Fruit fly (Drosophila melanogaster) whole organism, embryonic: Measurements from ENCODE around the gene fiz.

Source experiments
- Asciz ChIP-seq: fragments of 200-800 bp; sonication (Bioruptor generic); optimal IDR thresholded peaks from 2 replicates; lab custom pipeline; 2017; ENCODE audit warnings: missing biosample characterization, mild to moderate bottlenecking, missing genetic modification characterization, missing genetic modification reagents
- Bdp1 ChIP-seq: fragments of 200-800 bp; sonication (Bioruptor generic); optimal IDR thresholded peaks from 3 replicates; lab custom pipeline; 2016; ENCODE audit warnings: missing biosample characterization, missing genetic modification characterization
- CG11504 ChIP-seq: fragments of 200-800 bp; sonication (Bioruptor generic); optimal IDR thresholded peaks from 3 replicates; lab custom pipeline; 2019; ENCODE audit warnings: missing biosample characterization, mild to moderate bottlenecking, missing genetic modification characterization, moderate library complexity
- CG12104 ChIP-seq: fragments of 200-800 bp; sonication (Bioruptor generic); optimal IDR thresholded peaks from 3 replicates; lab custom pipeline; 2016; ENCODE audit warnings: missing biosample characterization, missing genetic modification characterization
- CG12391 ChIP-seq: fragments of 200-800 bp; sonication (Bioruptor generic); optimal IDR thresholded peaks from 3 replicates; lab custom pipeline; 2018; ENCODE audit warnings: missing biosample characterization, mild to moderate bottlenecking, missing genetic modification characterization, moderate library complexity
- CG14014 ChIP-seq: fragments of 200-800 bp; sonication (Bioruptor generic); IDR thresholded peaks from 2 replicates; pipeline ENCODE4 v1.3.6; 2022; ENCODE audit warnings: missing biosample characterization, missing genetic modification characterization
- CG15269 ChIP-seq: fragments of 200-800 bp; sonication (Bioruptor generic); optimal IDR thresholded peaks from 2 replicates; lab custom pipeline; 2018; ENCODE audit warnings: missing biosample characterization, mild to moderate bottlenecking, missing genetic modification characterization, moderate library complexity
- CG1647 ChIP-seq: fragments of 200-800 bp; sonication (Bioruptor generic); optimal IDR thresholded peaks from 3 replicates; lab custom pipeline; 2016; ENCODE audit warnings: missing biosample characterization, missing genetic modification characterization
- CG16813 ChIP-seq: fragments of 200-800 bp; sonication (Bioruptor generic); IDR thresholded peaks from 3 replicates; pipeline ENCODE4 v1.3.6; 2022; ENCODE audit warnings: missing biosample characterization, missing genetic modification characterization; ENCODE audit not compliant: partially characterized antibody
- CG18619 ChIP-seq: fragments of 200-800 bp; sonication (Bioruptor generic); optimal IDR thresholded peaks from 3 replicates; lab custom pipeline; 2017; ENCODE audit warnings: missing biosample characterization, mild to moderate bottlenecking, missing genetic modification characterization
- CG32767 ChIP-seq: fragments of 200-800 bp; sonication (Bioruptor generic); IDR thresholded peaks from 2 replicates; pipeline ENCODE4 v1.3.6; 2022; ENCODE audit warnings: missing biosample characterization, missing genetic modification characterization
- CG3281 ChIP-seq: fragments of 200-800 bp; sonication (Bioruptor generic); optimal IDR thresholded peaks from 3 replicates; lab custom pipeline; 2017; ENCODE audit warnings: missing biosample characterization, mild to moderate bottlenecking, missing genetic modification characterization
- CG6254 ChIP-seq: fragments of 200-800 bp; sonication (Bioruptor generic); optimal IDR thresholded peaks from 3 replicates; lab custom pipeline; 2017; ENCODE audit warnings: mild to moderate bottlenecking, missing biosample characterization, missing genetic modification reagents, missing genetic modification characterization
- CG6813 ChIP-seq: fragments of 200-800 bp; sonication (Bioruptor generic); optimal IDR thresholded peaks from 2 replicates; lab custom pipeline; 2017; ENCODE audit warnings: missing biosample characterization, missing genetic modification characterization, mild to moderate bottlenecking, moderate library complexity, missing genetic modification reagents
- CG7786 ChIP-seq: fragments of 200-800 bp; sonication (Bioruptor generic); optimal IDR thresholded peaks from 2 replicates; lab custom pipeline; 2016; ENCODE audit warnings: missing biosample characterization, missing genetic modification characterization
- CG7839 ChIP-seq: fragments of 200-800 bp; sonication (Bioruptor generic); optimal IDR thresholded peaks from 3 replicates; lab custom pipeline; 2018; ENCODE audit warnings: missing biosample characterization, mild to moderate bottlenecking, missing genetic modification characterization, moderate library complexity
- CG7963 ChIP-seq: fragments of 200-800 bp; sonication (Bioruptor generic); IDR thresholded peaks from 3 replicates; pipeline ENCODE4 v1.3.6; 2022; ENCODE audit warnings: missing biosample characterization, missing genetic modification characterization; ENCODE audit not compliant: partially characterized antibody
- CG8290 ChIP-seq, 3 experiments: fragments of 200-800 bp; sonication (Bioruptor generic); optimal IDR thresholded peaks; 2 replicates each; lab custom pipeline; 2016 to 2019; ENCODE audit warnings: missing biosample characterization in 3 of 3, missing genetic modification characterization in 3 of 3, mild to moderate bottlenecking in 2 of 3, moderate library complexity in 1 of 3
- CG9727 ChIP-seq: fragments of 200-800 bp; sonication (Bioruptor generic); optimal IDR thresholded peaks from 3 replicates; lab custom pipeline; 2017; ENCODE audit warnings: missing biosample characterization, mild to moderate bottlenecking, missing genetic modification characterization
- CkIIα-i1 ChIP-seq: fragments of 200-800 bp; sonication (Bioruptor generic); IDR thresholded peaks from 2 replicates; pipeline ENCODE4 v1.3.6; 2022; ENCODE audit warnings: missing biosample characterization, missing genetic modification characterization
- CoRest ChIP-seq: fragments of 200-800 bp; sonication (Bioruptor generic); optimal IDR thresholded peaks from 3 replicates; lab custom pipeline; 2018; ENCODE audit warnings: missing biosample characterization, mild to moderate bottlenecking, missing genetic modification characterization, moderate library complexity
- D19A ChIP-seq: fragments of 200-800 bp; optimal IDR thresholded peaks from 3 replicates; lab custom pipeline; 2019; ENCODE audit warnings: missing biosample characterization, mild to moderate bottlenecking, missing genetic modification characterization, moderate library complexity
- Dip2 ChIP-seq: fragments of 200-800 bp; sonication (Bioruptor generic); IDR thresholded peaks from 2 replicates; pipeline ENCODE4 v1.3.6; 2022; ENCODE audit warnings: missing biosample characterization, missing genetic modification characterization
- Dll ChIP-seq: fragments of 200-800 bp; sonication (Bioruptor generic); IDR thresholded peaks from 4 replicates; pipeline ENCODE4 v1.3.6; 2022; ENCODE audit warnings: missing biosample characterization, missing genetic modification characterization; ENCODE audit not compliant: partially characterized antibody
- Dp ChIP-seq: fragments of 200-800 bp; sonication (Bioruptor generic); optimal IDR thresholded peaks from 2 replicates; lab custom pipeline; 2018; ENCODE audit warnings: missing biosample characterization, mild to moderate bottlenecking, missing genetic modification characterization, moderate library complexity
- Drgx ChIP-seq: fragments of 200-800 bp; sonication (Bioruptor generic); IDR thresholded peaks from 2 replicates; pipeline ENCODE4 v1.3.6; 2022; ENCODE audit warnings: missing biosample characterization, missing genetic modification characterization
- Jarid2 ChIP-seq: fragments of 200-800 bp; sonication (Bioruptor generic); optimal IDR thresholded peaks from 3 replicates; lab custom pipeline; 2017; ENCODE audit warnings: mild to moderate bottlenecking, missing biosample characterization, missing genetic modification reagents, missing genetic modification characterization
- NC2β ChIP-seq: fragments of 200-800 bp; sonication (Bioruptor generic); optimal IDR thresholded peaks from 2 replicates; lab custom pipeline; 2016; ENCODE audit warnings: missing biosample characterization, missing genetic modification characterization
- Oaz ChIP-seq: fragments of 200-800 bp; sonication (Bioruptor generic); IDR thresholded peaks from 2 replicates; pipeline ENCODE4 v1.3.6; 2022; ENCODE audit warnings: missing biosample characterization, missing genetic modification characterization
- ase ChIP-seq: fragments of 200-800 bp; sonication (Bioruptor generic); IDR thresholded peaks from 3 replicates; pipeline ENCODE4 v1.3.6; 2022; ENCODE audit warnings: missing biosample characterization, missing genetic modification characterization
- bab2 ChIP-seq: fragments of 200-800 bp; sonication (Bioruptor generic); optimal IDR thresholded peaks from 2 replicates; lab custom pipeline; 2016; ENCODE audit warnings: missing biosample characterization, missing genetic modification characterization
- cad ChIP-seq: fragments of >200 bp; optimal IDR thresholded peaks from 2 replicates; lab custom pipeline; 2017; ENCODE audit warnings: missing biosample characterization, missing genetic modification characterization
- chif ChIP-seq, 2 experiments: fragments of 200-800 bp; sonication (Bioruptor generic); optimal IDR thresholded peaks; 3 replicates each; lab custom pipeline; 2016; ENCODE audit warnings: missing biosample characterization in 2 of 2, missing genetic modification characterization in 2 of 2
- crol ChIP-seq: fragments of 200-800 bp; sonication (Bioruptor generic); IDR thresholded peaks from 2 replicates; pipeline ENCODE4 v1.3.6; 2022; ENCODE audit warnings: missing biosample characterization, missing genetic modification characterization
- jing ChIP-seq: fragments of 200-800 bp; sonication (Bioruptor generic); optimal IDR thresholded peaks from 2 replicates; lab custom pipeline; 2018; ENCODE audit warnings: missing biosample characterization, mild to moderate bottlenecking, missing genetic modification characterization
- klu ChIP-seq: fragments of 200-800 bp; sonication (Bioruptor generic); IDR thresholded peaks from 2 replicates; pipeline ENCODE4 v1.3.6; 2022; ENCODE audit warnings: missing biosample characterization, missing genetic modification characterization
- lbe ChIP-seq: fragments of 200-800 bp; sonication (Bioruptor generic); optimal IDR thresholded peaks from 2 replicates; lab custom pipeline; 2016; ENCODE audit warnings: missing biosample characterization, mild to moderate bottlenecking, missing genetic modification characterization
- maf-S ChIP-seq: fragments of 200-800 bp; sonication (Bioruptor generic); optimal IDR thresholded peaks from 2 replicates; lab custom pipeline; 2016; ENCODE audit warnings: missing biosample characterization, missing genetic modification characterization
- mam ChIP-seq: fragments of 200-800 bp; sonication (Bioruptor generic); optimal IDR thresholded peaks from 3 replicates; lab custom pipeline; 2016; ENCODE audit warnings: missing biosample characterization, missing genetic modification characterization
- seq ChIP-seq: fragments of 200-800 bp; sonication (Bioruptor generic); IDR thresholded peaks from 2 replicates; pipeline ENCODE4 v1.3.6; 2022; ENCODE audit warnings: missing biosample characterization, missing genetic modification characterization
- sim ChIP-seq: fragments of 200-800 bp; sonication (Bioruptor generic); IDR thresholded peaks from 2 replicates; pipeline ENCODE4 v1.3.6; 2022; ENCODE audit warnings: missing biosample characterization, missing genetic modification characterization
- slp2 ChIP-seq: fragments of 200-800 bp; sonication (Bioruptor generic); optimal IDR thresholded peaks from 2 replicates; lab custom pipeline; 2016; ENCODE audit warnings: missing biosample characterization, missing genetic modification characterization
- so ChIP-seq: fragments of 200-800 bp; sonication (Bioruptor generic); IDR thresholded peaks from 3 replicates; pipeline ENCODE4 v1.3.6; 2022; ENCODE audit warnings: missing biosample characterization, missing genetic modification characterization
- stc ChIP-seq: fragments of 200-800 bp; sonication (Bioruptor generic); IDR thresholded peaks from 2 replicates; pipeline ENCODE4 v1.3.6; 2022; ENCODE audit warnings: missing biosample characterization, missing genetic modification characterization
- toy ChIP-seq: fragments of 200-800 bp; sonication (Bioruptor generic); IDR thresholded peaks from 2 replicates; pipeline ENCODE4 v1.3.6; 2022; ENCODE audit warnings: missing biosample characterization, missing genetic modification characterization
- vfl ChIP-seq: fragments of 200-800 bp; sonication (Bioruptor generic); optimal IDR thresholded peaks from 2 replicates; lab custom pipeline; 2016; ENCODE audit warnings: missing biosample characterization, missing genetic modification characterization
- yki ChIP-seq: fragments of >200 bp; optimal IDR thresholded peaks from 3 replicates; lab custom pipeline; 2018
- zfh2 ChIP-seq: fragments of 200-800 bp; sonication (Bioruptor generic); optimal IDR thresholded peaks from 2 replicates; lab custom pipeline; 2016; ENCODE audit warnings: missing biosample characterization, missing genetic modification characterization

fiz gene

DNA sequence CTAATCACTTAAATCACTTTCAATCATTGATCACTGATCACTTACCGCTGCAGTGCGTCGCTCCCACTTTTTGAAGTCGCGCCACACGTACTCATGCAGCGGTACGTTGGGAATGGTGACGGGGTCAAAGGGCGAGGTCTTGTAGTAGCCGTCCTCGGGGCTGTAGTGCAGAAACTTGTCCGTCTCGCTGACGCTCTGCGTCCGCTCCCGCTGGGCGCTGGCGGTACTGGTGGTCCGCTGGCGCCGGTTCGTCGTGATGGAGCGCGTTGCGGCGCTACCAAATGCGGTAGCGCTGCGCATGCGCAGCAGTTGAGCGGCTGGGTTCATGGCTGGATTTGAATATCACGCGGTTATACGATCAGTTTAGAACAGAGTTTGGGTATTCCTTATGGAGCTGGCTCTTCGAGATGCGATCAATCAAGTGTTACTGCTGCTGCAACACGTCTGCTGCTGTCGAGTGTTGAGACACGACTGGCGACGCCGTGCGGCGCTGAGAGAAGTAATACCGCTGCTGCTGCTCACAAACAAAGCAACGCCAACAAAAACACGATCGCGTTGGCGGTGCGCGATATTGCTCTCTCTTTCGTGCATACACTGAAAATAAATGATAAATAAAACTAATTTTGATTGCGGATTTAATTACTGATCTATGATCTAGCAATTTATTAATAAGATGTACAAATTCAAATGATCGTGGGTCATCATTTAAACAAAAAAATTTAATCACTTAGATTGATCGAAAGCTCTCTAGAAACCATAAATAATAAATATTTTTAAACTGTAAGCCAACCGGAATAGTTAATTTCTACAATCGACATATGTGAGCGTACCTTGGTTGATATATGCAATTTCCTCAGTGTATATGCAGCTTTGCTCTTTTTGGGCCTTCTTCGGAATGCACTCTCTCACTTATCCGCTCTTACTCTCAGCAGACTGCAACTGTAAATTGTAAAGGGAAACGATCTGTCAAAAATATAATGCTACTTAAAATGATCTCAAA, 41.1 kb upstream of the fiz start (continued):
- peak; percentile 79 for TF ChIP-seq bab2 (GFP tag; lab: Kevin White, UChicago)
- no peak for TF ChIP-seq yki (lab: Kevin White, UChicago)
- peak; percentile 85 for TF ChIP-seq Jarid2 (GFP tag; lab: Kevin White, UChicago)
- TF ChIP-seq crol (GFP tag; lab: Robert Waterston, UW) = peak; percentile 24; the same call in 1 of the 2 replicates
- TF ChIP-seq lbe (GFP tag; lab: Kevin White, UChicago) = peak; percentile 95
- TF ChIP-seq CG1647 (GFP tag; lab: Kevin White, UChicago) = peak; percentile 59
- peak; percentile 95 for TF ChIP-seq CG7839 (tag; lab: Kevin White, UChicago)
- TF ChIP-seq Drgx = peak; percentile 97
- peak; percentile 84 for TF ChIP-seq seq (GFP tag; lab: Robert Waterston, UW)
- TF ChIP-seq CG11504 = peak; percentile 96
- peak; percentile 94 for TF ChIP-seq CG15269 (tag; lab: Kevin White, UChicago)
- no peak for TF ChIP-seq Dp
- TF ChIP-seq CoRest (tag; lab: Kevin White, UChicago) = peak; percentile 98
- TF ChIP-seq mam (GFP tag; lab: Kevin White, UChicago) = peak; percentile 75
- peak; percentile 80 for TF ChIP-seq slp2
- peak; percentile 74; the same call in 2 of the 3 replicates for TF ChIP-seq ase (GFP tag; lab: Robert Waterston, UW)
- 0 out of 3 replicates have a peak, but pooled peaks have one; percentile 24 for TF ChIP-seq CG7963 (GFP tag; lab: Robert Waterston, UW)
- TF ChIP-seq Dip2 (GFP tag; lab: Robert Waterston, UW) = no peak
- TF ChIP-seq CG9727 (GFP tag; lab: Kevin White, UChicago) = peak; percentile 96
- peak; percentile 70 for TF ChIP-seq CG7786 (GFP tag; lab: Kevin White, UChicago)
- peak; percentile 88 for TF ChIP-seq CG6813 (GFP tag; lab: Kevin White, UChicago)
- TF ChIP-seq CG18619 (GFP tag; lab: Kevin White, UChicago) = peak; percentile 91
- peak; percentile 37 for TF ChIP-seq vfl (GFP tag; lab: Kevin White, UChicago)
- TF ChIP-seq CG14014 (GFP tag; lab: Robert Waterston, UW) = peak; percentile 70
- TF ChIP-seq zfh2 (GFP tag; lab: Kevin White, UChicago) = no peak
- 0 out of 2 replicates have a peak, but pooled peaks have one; percentile 12 for TF ChIP-seq toy (GFP tag; lab: Robert Waterston, UW)
- TF ChIP-seq CG32767 (GFP tag; lab: Robert Waterston, UW) = peak; percentile 86
- TF ChIP-seq jing = peak; percentile 91
- peak; percentile 83 for TF ChIP-seq sim (GFP tag; lab: Robert Waterston, UW)
- peak; percentile 95 for TF ChIP-seq Asciz (GFP tag; lab: Kevin White, UChicago)
- peak; percentile 87 for TF ChIP-seq stc (GFP tag; lab: Robert Waterston, UW)
- TF ChIP-seq cad (GFP tag; lab: Kevin White, UChicago) = no peak
- TF ChIP-seq klu = peak; percentile 78
- peak; percentile 94 for TF ChIP-seq CG8290 (GFP tag; optimal IDR thresholded peaks at IDR 0.05; lab: Kevin White, UChicago)
- peak; percentile 23 to 94 for TF ChIP-seq CG8290 (tag; optimal IDR thresholded peaks at IDR 0.05; lab: Kevin White, UChicago)
- TF ChIP-seq Dll (GFP tag; lab: Robert Waterston, UW) = no peak
- TF ChIP-seq CG16813 (GFP tag; lab: Robert Waterston, UW) = peak; percentile 15; the same call in 1 of the 3 replicates
- peak; percentile 97 for TF ChIP-seq CG12391 (tag; lab: Kevin White, UChicago)
- peak; percentile 81 for TF ChIP-seq NC2β (GFP tag; lab: Kevin White, UChicago)
- TF ChIP-seq CG12104 (GFP tag; lab: Kevin White, UChicago) = peak; percentile 90
- TF ChIP-seq Bdp1 = peak; percentile 59
- peak; percentile 78 for TF ChIP-seq CG3281 (GFP tag; lab: Kevin White, UChicago)
- peak; percentile 74 to 94 for TF ChIP-seq chif (GFP tag; optimal IDR thresholded peaks at IDR 0.05; lab: Kevin White, UChicago)
- peak; percentile 90 for TF ChIP-seq CG6254 (GFP tag; lab: Kevin White, UChicago)
- TF ChIP-seq CkIIα-i1 = no peak
- peak; percentile 77 for TF ChIP-seq Oaz (GFP tag; lab: Robert Waterston, UW)
- TF ChIP-seq maf-S (GFP tag; lab: Kevin White, UChicago) = peak; percentile 70
- peak; percentile 94 for TF ChIP-seq so (GFP tag; lab: Robert Waterston, UW)
- TF ChIP-seq D19A (tag; lab: Kevin White, UChicago) = peak; percentile 95
